Worm (Caenorhabditis elegans) whole organism, midembryonic: ENCODE results near the gene byn-1.

Experiments
- T22C8.4 ChIP-seq: fragments of 200-800 bp; sonication (Bioruptor generic); IDR thresholded peaks from 2 replicates; pipeline ENCODE4 v1.3.6; 2022; ENCODE audit warnings: missing genetic modification characterization, missing compliant biosample characterization
- cog-1 ChIP-seq: sonication (generic microtip); optimal IDR thresholded peaks from 2 replicates; lab custom pipeline; 2016; ENCODE audit warnings: missing genetic modification characterization, missing compliant biosample characterization
- flt-1 ChIP-seq: fragments of 200-800 bp; sonication (Bioruptor generic); IDR thresholded peaks from 2 replicates; pipeline ENCODE4 v1.3.6; 2022; ENCODE audit warnings: missing genetic modification characterization, missing compliant biosample characterization
- med-1 ChIP-seq: sonication (generic microtip); optimal IDR thresholded peaks from 2 replicates; lab custom pipeline; 2017; ENCODE audit warnings: missing genetic modification characterization, mild to moderate bottlenecking, missing compliant biosample characterization, antibody characterized with exemption, missing genetic modification reagents; ENCODE audit not compliant: insufficient read depth
- ztf-29 ChIP-seq: fragments of 200-800 bp; sonication (Bioruptor generic); IDR thresholded peaks from 2 replicates; pipeline ENCODE4 v1.3.6; 2022; ENCODE audit warnings: missing genetic modification reagents, missing genetic modification characterization, missing compliant biosample characterization

DNA sequence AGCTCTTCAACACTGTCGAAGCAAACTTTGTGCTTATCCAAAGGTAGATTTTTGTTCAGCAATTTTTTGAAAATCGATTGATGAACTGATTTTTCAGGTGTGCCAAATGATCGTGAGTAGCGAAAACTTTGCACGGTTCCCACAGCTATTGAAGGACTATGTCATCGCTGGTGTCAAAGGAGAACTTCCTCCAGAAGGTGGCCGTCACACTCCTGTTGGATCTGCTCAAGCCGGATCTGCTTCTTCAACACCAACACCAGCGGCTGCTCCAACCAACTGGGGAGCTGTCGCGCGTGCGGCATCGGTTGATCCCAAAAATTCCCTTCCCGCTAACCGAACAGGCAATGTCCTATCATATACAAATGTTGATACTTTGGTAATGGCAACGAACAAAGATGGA is 21.6 kb downstream of the byn-1 start:
- no peak for TF ChIP-seq flt-1 (GFP tag; lab: Robert Waterston, UW)
- TF ChIP-seq ztf-29 (GFP tag; lab: Robert Waterston, UW), result no peak
- no peak for TF ChIP-seq T22C8.4 (GFP tag; lab: Robert Waterston, UW)
- TF ChIP-seq cog-1 (tag; lab: Kevin White, UChicago), result no peak
- no peak for TF ChIP-seq med-1 (GFP tag; lab: Kevin White, UChicago)
